Worm (Caenorhabditis elegans) whole organism, young adult: ENCODE measurements around the gene T11F8.5.

ENCODE experiments used
- B0035.1 ChIP-seq: sonication (generic microtip); optimal IDR thresholded peaks from 2 replicates; lab custom pipeline; 2016; ENCODE audit warnings: missing genetic modification characterization, mild to moderate bottlenecking, missing compliant biosample characterization, missing genotype, missing genetic modification reagents
- B0336.3 ChIP-seq: fragments of 200-800 bp; sonication (Bioruptor generic); IDR thresholded peaks from 2 replicates; pipeline ENCODE4 v1.3.6; 2022; ENCODE audit warnings: missing genetic modification characterization, missing compliant biosample characterization
- D2030.7 ChIP-seq: fragments of 200-800 bp; sonication (Bioruptor generic); IDR thresholded peaks from 2 replicates; pipeline ENCODE4 v1.3.6; 2022; ENCODE audit warnings: missing genetic modification reagents, missing genetic modification characterization, missing compliant biosample characterization
- F37B4.10 ChIP-seq: fragments of 200-800 bp; sonication (Bioruptor generic); IDR thresholded peaks from 2 replicates; pipeline ENCODE4 v1.3.6; 2022; ENCODE audit warnings: missing genetic modification characterization, missing compliant biosample characterization
- F55B11.4 ChIP-seq: sonication (generic microtip); optimal IDR thresholded peaks from 2 replicates; lab custom pipeline; 2016; ENCODE audit warnings: missing compliant biosample characterization, missing genetic modification characterization, borderline replicate concordance; ENCODE audit not compliant: insufficient read depth
- F57A8.1 ChIP-seq: fragments of 200-800 bp; sonication (Bioruptor generic); optimal IDR thresholded peaks from 2 replicates; lab custom pipeline; 2018; ENCODE audit warnings: mild to moderate bottlenecking, missing genetic modification characterization, moderate library complexity, missing compliant biosample characterization
- K12H6.12 ChIP-seq: fragments of 200-800 bp; sonication (Bioruptor generic); optimal IDR thresholded peaks from 2 replicates; lab custom pipeline; 2018; ENCODE audit warnings: mild to moderate bottlenecking, missing genetic modification characterization, missing compliant biosample characterization
- T07F8.4 ChIP-seq: sonication (generic microtip); optimal IDR thresholded peaks from 2 replicates; lab custom pipeline; 2016; ENCODE audit warnings: mild to moderate bottlenecking, missing genetic modification characterization, moderate library complexity, missing compliant biosample characterization
- T26A5.8 ChIP-seq: sonication (generic microtip); optimal IDR thresholded peaks from 2 replicates; lab custom pipeline; 2016; ENCODE audit warnings: missing genetic modification characterization, missing compliant biosample characterization
- Y53F4B.3 ChIP-seq: fragments of 200-800 bp; sonication (Bioruptor generic); IDR thresholded peaks from 2 replicates; pipeline ENCODE4 v1.3.6; 2022; ENCODE audit warnings: missing genetic modification reagents, missing genetic modification characterization, missing compliant biosample characterization
- Y79H2A.3 ChIP-seq: fragments of 200-800 bp; sonication (Bioruptor generic); conservative IDR thresholded peaks from 2 replicates; pipeline ENCODE4 v1.3.6; 2022; ENCODE audit warnings: missing genetic modification reagents, missing genetic modification characterization, missing compliant biosample characterization
- ama-1 ChIP-seq, 3 experiments: fragments of 150-350 bp in 1 of 3; sonication (generic microtip) in 2 of 3; optimal IDR thresholded peaks; 2 replicates each; lab custom pipeline; 2014 to 2018; ENCODE audit warnings: missing biosample characterization in 2 of 3, missing genetic modification characterization in 2 of 3, missing genetic modification reagents in 2 of 3
- attf-6 ChIP-seq: fragments of 200-800 bp; sonication (Bioruptor generic); IDR thresholded peaks from 2 replicates; pipeline ENCODE4 v1.3.6; 2022; ENCODE audit warnings: missing genetic modification reagents, missing genetic modification characterization, missing compliant biosample characterization
- cebp-2 ChIP-seq: fragments of 200-800 bp; sonication (Bioruptor generic); IDR thresholded peaks from 2 replicates; pipeline ENCODE4 v1.3.6; 2022; ENCODE audit warnings: missing genetic modification characterization, missing compliant biosample characterization
- ceh-27 ChIP-seq: fragments of 200-800 bp; sonication (Bioruptor generic); optimal IDR thresholded peaks from 2 replicates; lab custom pipeline; 2018; ENCODE audit warnings: mild to moderate bottlenecking, missing genetic modification characterization, moderate library complexity, missing compliant biosample characterization
- ceh-40 ChIP-seq: fragments of 200-800 bp; sonication (Bioruptor generic); IDR thresholded peaks from 2 replicates; pipeline ENCODE4 v1.3.6; 2022; ENCODE audit warnings: missing genetic modification characterization, missing compliant biosample characterization
- efl-1 ChIP-seq: fragments of 150-350 bp; optimal IDR thresholded peaks from 2 replicates; lab custom pipeline; 2014; ENCODE audit warnings: missing biosample characterization, missing genetic modification reagents, missing genetic modification characterization
- egrh-3 ChIP-seq: fragments of 200-800 bp; sonication (Bioruptor generic); IDR thresholded peaks from 2 replicates; pipeline ENCODE4 v1.3.6; 2022; ENCODE audit warnings: missing genetic modification reagents, missing genetic modification characterization, missing compliant biosample characterization
- ekl-4 ChIP-seq: fragments of 200-800 bp; sonication (Bioruptor generic); IDR thresholded peaks from 2 replicates; pipeline ENCODE4 v1.3.6; 2022; ENCODE audit warnings: missing genetic modification reagents, missing genetic modification characterization, missing compliant biosample characterization
- hsf-1 ChIP-seq: fragments of 200-800 bp; sonication (Bioruptor generic); IDR thresholded peaks from 2 replicates; pipeline ENCODE4 v1.3.6; 2022; ENCODE audit warnings: missing genetic modification reagents, missing genetic modification characterization, missing compliant biosample characterization
- lag-1 ChIP-seq: fragments of 200-800 bp; sonication (Bioruptor generic); IDR thresholded peaks from 2 replicates; pipeline ENCODE4 v1.3.6; 2022; ENCODE audit warnings: missing genetic modification reagents, missing genetic modification characterization, missing compliant biosample characterization
- lin-35 ChIP-seq, 3 experiments: fragments of 150-350 bp in 2 of 3; sonication (generic microtip) in 1 of 3; optimal IDR thresholded peaks; 2 replicates each; lab custom pipeline; 2014 to 2018; ENCODE audit warnings: missing biosample characterization in 3 of 3, missing genetic modification characterization in 3 of 3, missing genetic modification reagents in 3 of 3
- lin-40 ChIP-seq: sonication (generic microtip); optimal IDR thresholded peaks from 2 replicates; lab custom pipeline; 2016; ENCODE audit warnings: missing genetic modification characterization, mild to moderate bottlenecking, missing compliant biosample characterization, missing genotype, missing genetic modification reagents
- madf-3 ChIP-seq: fragments of 200-800 bp; sonication (Bioruptor generic); IDR thresholded peaks from 2 replicates; pipeline ENCODE4 v1.3.6; 2022; ENCODE audit warnings: missing genetic modification reagents, missing genetic modification characterization, missing compliant biosample characterization
- mel-28 ChIP-seq: sonication (generic microtip); optimal IDR thresholded peaks from 2 replicates; lab custom pipeline; 2016; ENCODE audit warnings: borderline replicate concordance, mild to moderate bottlenecking, missing genetic modification characterization, missing compliant biosample characterization
- nfya-1 ChIP-seq: sonication (generic microtip); optimal IDR thresholded peaks from 2 replicates; lab custom pipeline; 2017; ENCODE audit warnings: antibody characterized with exemption, missing compliant biosample characterization, missing genetic modification characterization, borderline replicate concordance; ENCODE audit not compliant: insufficient read depth
- nfyb-1 ChIP-seq: fragments of 200-800 bp; sonication (Bioruptor generic); IDR thresholded peaks from 2 replicates; pipeline ENCODE4 v1.3.6; 2022; ENCODE audit warnings: missing genetic modification reagents, missing genetic modification characterization, missing compliant biosample characterization
- rec-8 ChIP-seq, 2 experiments: sonication (generic microtip); optimal IDR thresholded peaks; 2 replicates each; lab custom pipeline; 2016; ENCODE audit warnings: mild to moderate bottlenecking in 2 of 2, missing genetic modification characterization in 2 of 2, missing genetic modification reagents in 2 of 2, missing genotype in 2 of 2, missing biosample characterization in 1 of 2, missing compliant biosample characterization in 1 of 2, moderate library complexity in 1 of 2
- repo-1 ChIP-seq: sonication (generic microtip); optimal IDR thresholded peaks from 2 replicates; lab custom pipeline; 2017; ENCODE audit warnings: mild to moderate bottlenecking, missing genetic modification characterization, missing compliant biosample characterization
- sdz-38 ChIP-seq: sonication (generic microtip); optimal IDR thresholded peaks from 2 replicates; lab custom pipeline; 2016; ENCODE audit warnings: missing genotype, missing genetic modification characterization, missing compliant biosample characterization
- tbp1 ChIP-seq: fragments of 200-800 bp; sonication (Bioruptor generic); optimal IDR thresholded peaks from 2 replicates; lab custom pipeline; 2018; ENCODE audit warnings: mild to moderate bottlenecking, missing genetic modification characterization, missing compliant biosample characterization
- ztf-25 ChIP-seq: fragments of 200-800 bp; sonication (Bioruptor generic); IDR thresholded peaks from 2 replicates; pipeline ENCODE4 v1.3.6; 2022; ENCODE audit warnings: missing genetic modification reagents, missing genetic modification characterization, missing compliant biosample characterization
- ztf-26 ChIP-seq: sonication (generic microtip); optimal IDR thresholded peaks from 2 replicates; lab custom pipeline; 2017; ENCODE audit warnings: missing genetic modification characterization, missing compliant biosample characterization

Gene T11F8.5

ce11 chrIV:5528285-5528684 is 45.5 kb downstream of the T11F8.5 start, which contains the start of gene unc-5:
Gene unc-5, minus strand, starts transcription at chrIV:5528338.
- TF ChIP-seq lin-35 (GFP tag; optimal IDR thresholded peaks at IDR 0.05; lab: Kevin White, UChicago): no peak
- TF ChIP-seq Y79H2A.3 (GFP tag; lab: Robert Waterston, UW): no peak
- no peak for TF ChIP-seq K12H6.12 (tag; lab: Kevin White, UChicago)
- no peak for TF ChIP-seq tbp1 (GFP tag; lab: Kevin White, UChicago)
- no peak for TF ChIP-seq ceh-27
- no peak for TF ChIP-seq attf-6 (GFP tag; lab: Robert Waterston, UW)
- TF ChIP-seq D2030.7 (GFP tag; lab: Robert Waterston, UW): no peak
- TF ChIP-seq F37B4.10: no peak
- TF ChIP-seq lag-1 (GFP tag; lab: Robert Waterston, UW): no peak
- TF ChIP-seq F57A8.1 (GFP tag; lab: Kevin White, UChicago): no peak
- TF ChIP-seq nfyb-1 (GFP tag; lab: Robert Waterston, UW): no peak
- no peak for TF ChIP-seq ztf-25 (GFP tag; lab: Robert Waterston, UW)
- no peak for TF ChIP-seq repo-1
- TF ChIP-seq B0035.1 (tag; lab: Kevin White, UChicago): no peak
- no peak for TF ChIP-seq ekl-4 (GFP tag; lab: Robert Waterston, UW)
- no peak for TF ChIP-seq T26A5.8 (tag; lab: Kevin White, UChicago)
- TF ChIP-seq cebp-2: no peak
- no peak for TF ChIP-seq B0336.3 (GFP tag; lab: Robert Waterston, UW)
- no peak for TF ChIP-seq ama-1 (optimal IDR thresholded peaks at IDR 0.05; lab: Kevin White, UChicago)
- no peak for TF ChIP-seq ama-1 (GFP tag; optimal IDR thresholded peaks at IDR 0.05; lab: Kevin White, UChicago)
- no peak for TF ChIP-seq nfya-1

- TF ChIP-seq egrh-3 (GFP tag; lab: Robert Waterston, UW): no peak
- no peak for TF ChIP-seq rec-8 (tag; optimal IDR thresholded peaks at IDR 0.05; lab: Kevin White, UChicago)
- TF ChIP-seq F55B11.4 (tag; lab: Kevin White, UChicago): no peak
- no peak for TF ChIP-seq mel-28
- TF ChIP-seq lin-40 (tag; lab: Kevin White, UChicago): no peak
- no peak for TF ChIP-seq T07F8.4 (tag; lab: Kevin White, UChicago)
- no peak for TF ChIP-seq efl-1 (GFP tag; lab: Kevin White, UChicago)
- TF ChIP-seq sdz-38: no peak
- no peak for TF ChIP-seq attf-6 (GFP tag; lab: Robert Waterston, UW)
- no peak for TF ChIP-seq ceh-27
- TF ChIP-seq Y53F4B.3 (GFP tag; lab: Robert Waterston, UW): no peak
- no peak for TF ChIP-seq D2030.7 (GFP tag; lab: Robert Waterston, UW)
- TF ChIP-seq ceh-40 (GFP tag; lab: Robert Waterston, UW): no peak
- no peak for TF ChIP-seq hsf-1 (GFP tag; lab: Robert Waterston, UW)
- TF ChIP-seq ztf-26: no peak
- no peak for TF ChIP-seq madf-3 (GFP tag; lab: Robert Waterston, UW)
These were observed 48.2 kb downstream of the T11F8.5 start for ce11 chrIV:5530980-5531379.

- TF ChIP-seq Y79H2A.3 (GFP tag; lab: Robert Waterston, UW): no peak
These were observed 50.7 kb downstream of the T11F8.5 start for ce11 chrIV:5533556-5533955.
